Worm (Caenorhabditis elegans) whole organism, young adult: ENCODE data around the gene his-31.
"Not testable (repeated sequence)": the region's sequence is repeated elsewhere in the genome, so short reads cannot be mapped to it uniquely, and the experiment has no call there.

Experiments used
- B0019.2 ChIP-seq: fragments of 200-800 bp; sonication (Bioruptor generic); conservative IDR thresholded peaks from 2 replicates; pipeline ENCODE4 v1.3.6; 2022; ENCODE audit warnings: missing genetic modification reagents, missing genetic modification characterization, missing compliant biosample characterization
- B0035.1 ChIP-seq: sonication (generic microtip); optimal IDR thresholded peaks from 2 replicates; lab custom pipeline; 2016; ENCODE audit warnings: missing genetic modification characterization, mild to moderate bottlenecking, missing compliant biosample characterization, missing genotype, missing genetic modification reagents
- C17E4.6 ChIP-seq: fragments of 200-800 bp; sonication (Bioruptor generic); IDR thresholded peaks from 2 replicates; pipeline ENCODE4 v1.3.6; 2022; ENCODE audit warnings: missing genetic modification reagents, missing genetic modification characterization, missing compliant biosample characterization
- F22D6.2 ChIP-seq: sonication (generic microtip); optimal IDR thresholded peaks from 2 replicates; lab custom pipeline; 2016; ENCODE audit warnings: mild to moderate bottlenecking, missing genetic modification characterization, missing compliant biosample characterization
- F23B12.7 ChIP-seq: sonication (generic microtip); optimal IDR thresholded peaks from 2 replicates; lab custom pipeline; 2017; ENCODE audit warnings: missing genetic modification characterization, mild to moderate bottlenecking, missing compliant biosample characterization, antibody characterized with exemption, moderate library complexity; ENCODE audit not compliant: insufficient read depth
- T07F8.4 ChIP-seq: sonication (generic microtip); optimal IDR thresholded peaks from 2 replicates; lab custom pipeline; 2016; ENCODE audit warnings: mild to moderate bottlenecking, missing genetic modification characterization, moderate library complexity, missing compliant biosample characterization
- Y53G8AR.9 ChIP-seq: fragments of 200-800 bp; sonication (Bioruptor generic); conservative IDR thresholded peaks from 2 replicates; pipeline ENCODE4 v1.3.6; 2022; ENCODE audit warnings: missing genetic modification reagents, missing genetic modification characterization, missing compliant biosample characterization
- Y56A3A.18 ChIP-seq: fragments of 200-800 bp; sonication (Bioruptor generic); IDR thresholded peaks from 2 replicates; pipeline ENCODE4 v1.3.6; 2022; ENCODE audit warnings: missing genetic modification reagents, missing genetic modification characterization, missing compliant biosample characterization
- Y79H2A.3 ChIP-seq: fragments of 200-800 bp; sonication (Bioruptor generic); conservative IDR thresholded peaks from 2 replicates; pipeline ENCODE4 v1.3.6; 2022; ENCODE audit warnings: missing genetic modification reagents, missing genetic modification characterization, missing compliant biosample characterization
- Y95B8A.8 ChIP-seq: fragments of 200-800 bp; sonication (Bioruptor generic); IDR thresholded peaks from 2 replicates; pipeline ENCODE4 v1.3.6; 2022; ENCODE audit warnings: missing genetic modification reagents, missing genetic modification characterization, missing compliant biosample characterization
- atf-7 ChIP-seq: sonication (generic microtip); optimal IDR thresholded peaks from 2 replicates; lab custom pipeline; 2017; ENCODE audit warnings: mild to moderate bottlenecking, missing genetic modification characterization, missing compliant biosample characterization
- attf-3 ChIP-seq: fragments of 200-800 bp; sonication (Bioruptor generic); conservative IDR thresholded peaks from 2 replicates; pipeline ENCODE4 v1.3.6; 2022; ENCODE audit warnings: missing genetic modification reagents, missing genetic modification characterization, missing compliant biosample characterization
- attf-5 ChIP-seq: fragments of 200-800 bp; sonication (Bioruptor generic); optimal IDR thresholded peaks from 2 replicates; lab custom pipeline; 2018; ENCODE audit warnings: mild to moderate bottlenecking, missing genetic modification characterization, missing compliant biosample characterization
- ccch-3 ChIP-seq: fragments of 200-800 bp; sonication (Bioruptor generic); optimal IDR thresholded peaks from 2 replicates; lab custom pipeline; 2018; ENCODE audit warnings: mild to moderate bottlenecking, missing genetic modification characterization, missing compliant biosample characterization
- cebp-2 ChIP-seq: fragments of 200-800 bp; sonication (Bioruptor generic); IDR thresholded peaks from 2 replicates; pipeline ENCODE4 v1.3.6; 2022; ENCODE audit warnings: missing genetic modification characterization, missing compliant biosample characterization
- ceh-40 ChIP-seq: fragments of 200-800 bp; sonication (Bioruptor generic); IDR thresholded peaks from 2 replicates; pipeline ENCODE4 v1.3.6; 2022; ENCODE audit warnings: missing genetic modification characterization, missing compliant biosample characterization
- chd-7 ChIP-seq: sonication (generic microtip); optimal IDR thresholded peaks from 2 replicates; lab custom pipeline; 2016; ENCODE audit warnings: mild to moderate bottlenecking, missing genetic modification characterization, moderate library complexity, missing compliant biosample characterization
- efl-1 ChIP-seq: fragments of 150-350 bp; optimal IDR thresholded peaks from 2 replicates; lab custom pipeline; 2014; ENCODE audit warnings: missing biosample characterization, missing genetic modification reagents, missing genetic modification characterization
- egl-44 ChIP-seq: fragments of 200-800 bp; sonication (Bioruptor generic); IDR thresholded peaks from 2 replicates; pipeline ENCODE4 v1.3.6; 2022; ENCODE audit warnings: missing genetic modification reagents, missing genetic modification characterization, missing compliant biosample characterization
- fkh-3 ChIP-seq: sonication (generic microtip); optimal IDR thresholded peaks from 2 replicates; lab custom pipeline; 2016; ENCODE audit warnings: mild to moderate bottlenecking, missing genetic modification characterization, missing compliant biosample characterization
- him-1 ChIP-seq: sonication (generic microtip); optimal IDR thresholded peaks from 2 replicates; lab custom pipeline; 2016; ENCODE audit warnings: missing genotype, missing genetic modification reagents, missing genetic modification characterization, missing compliant biosample characterization
- hlh-12 ChIP-seq: sonication (generic microtip); optimal IDR thresholded peaks from 2 replicates; lab custom pipeline; 2016; ENCODE audit warnings: missing genetic modification characterization, missing compliant biosample characterization
- hrde-1 ChIP-seq: sonication (generic microtip); optimal IDR thresholded peaks from 2 replicates; lab custom pipeline; 2016; ENCODE audit warnings: missing genetic modification characterization, mild to moderate bottlenecking, missing compliant biosample characterization, moderate library complexity, missing genotype, missing genetic modification reagents, borderline replicate concordance
- hsf-1 ChIP-seq: fragments of 200-800 bp; sonication (Bioruptor generic); IDR thresholded peaks from 2 replicates; pipeline ENCODE4 v1.3.6; 2022; ENCODE audit warnings: missing genetic modification reagents, missing genetic modification characterization, missing compliant biosample characterization
- lin-26 ChIP-seq: fragments of 200-800 bp; sonication (Bioruptor generic); IDR thresholded peaks from 2 replicates; pipeline ENCODE4 v1.3.6; 2022; ENCODE audit warnings: missing genetic modification reagents, missing genetic modification characterization, missing compliant biosample characterization
- mcd-1 ChIP-seq: fragments of 200-800 bp; sonication (Bioruptor generic); IDR thresholded peaks from 2 replicates; pipeline ENCODE4 v1.3.6; 2022; ENCODE audit warnings: missing genetic modification reagents, missing genetic modification characterization, missing compliant biosample characterization
- mel-28 ChIP-seq: sonication (generic microtip); optimal IDR thresholded peaks from 2 replicates; lab custom pipeline; 2016; ENCODE audit warnings: borderline replicate concordance, mild to moderate bottlenecking, missing genetic modification characterization, missing compliant biosample characterization
- nfya-1 ChIP-seq: sonication (generic microtip); optimal IDR thresholded peaks from 2 replicates; lab custom pipeline; 2017; ENCODE audit warnings: antibody characterized with exemption, missing compliant biosample characterization, missing genetic modification characterization, borderline replicate concordance; ENCODE audit not compliant: insufficient read depth
- nhr-80 ChIP-seq: sonication (generic microtip); optimal IDR thresholded peaks from 2 replicates; lab custom pipeline; 2016; ENCODE audit warnings: missing genetic modification characterization, missing compliant biosample characterization
- nhr-90 ChIP-seq: sonication (generic microtip); optimal IDR thresholded peaks from 2 replicates; lab custom pipeline; 2016; ENCODE audit warnings: missing genotype, mild to moderate bottlenecking, missing genetic modification characterization, missing compliant biosample characterization
- rcor-1 ChIP-seq: fragments of 200-800 bp; sonication (Bioruptor generic); IDR thresholded peaks from 2 replicates; pipeline ENCODE4 v1.3.6; 2022; ENCODE audit warnings: missing genetic modification reagents, missing genetic modification characterization, missing compliant biosample characterization
- somi-1 ChIP-seq: fragments of 200-800 bp; sonication (Bioruptor generic); optimal IDR thresholded peaks from 2 replicates; lab custom pipeline; 2018; ENCODE audit warnings: mild to moderate bottlenecking, missing genetic modification characterization, missing compliant biosample characterization
- tbx-9 ChIP-seq: sonication (generic microtip); optimal IDR thresholded peaks from 2 replicates; lab custom pipeline; 2016; ENCODE audit warnings: borderline replicate concordance, missing genetic modification characterization, inconsistent platforms, missing compliant biosample characterization
- xnd-1 ChIP-seq: sonication (generic microtip); optimal IDR thresholded peaks from 2 replicates; lab custom pipeline; 2016; ENCODE audit warnings: missing genotype, missing genetic modification reagents, missing genetic modification characterization, missing compliant biosample characterization
- ztf-18 ChIP-seq: sonication (generic microtip); optimal IDR thresholded peaks from 2 replicates; lab custom pipeline; 2016; ENCODE audit warnings: missing genotype, mild to moderate bottlenecking, missing genetic modification characterization, missing compliant biosample characterization
- ztf-22 ChIP-seq: fragments of 200-800 bp; sonication (Bioruptor generic); optimal IDR thresholded peaks from 2 replicates; lab custom pipeline; 2018; ENCODE audit warnings: mild to moderate bottlenecking, missing genetic modification characterization, moderate library complexity, missing compliant biosample characterization
- ztf-26 ChIP-seq: sonication (generic microtip); optimal IDR thresholded peaks from 2 replicates; lab custom pipeline; 2017; ENCODE audit warnings: missing genetic modification characterization, missing compliant biosample characterization
- ztf-6 ChIP-seq: fragments of 200-800 bp; sonication (Bioruptor generic); IDR thresholded peaks from 2 replicates; pipeline ENCODE4 v1.3.6; 2022; ENCODE audit warnings: missing genetic modification reagents, missing genetic modification characterization, missing compliant biosample characterization

The his-31 gene

ce11 chrIV:8354572-8354971, 20.8 kb upstream of the his-31 start, which contains the start of gene F17E9.3 (continued):
- TF ChIP-seq C17E4.6 = no peak
- TF ChIP-seq, all 124 proteins: peak for 0

- not testable (repeated sequence) for TF ChIP-seq mcd-1 (GFP tag; lab: Robert Waterston, UW); ccch-3 (GFP tag; lab: Kevin White, UChicago); C17E4.6
Measured at ce11 chrIV:8352036-8352435, 18.3 kb upstream of the his-31 start, which contains the start of gene F17E9.16. F17E9.16 (plus strand) TSS chrIV:8352336.

ce11 chrIV:8348073-8348472, 14.3 kb upstream of the his-31 start, which contains the start of gene F17E9.4:
F17E9.4 (plus strand) TSS chrIV:8348373.
- TF ChIP-seq Y56A3A.18 (GFP tag; lab: Robert Waterston, UW) = no peak

DNA sequence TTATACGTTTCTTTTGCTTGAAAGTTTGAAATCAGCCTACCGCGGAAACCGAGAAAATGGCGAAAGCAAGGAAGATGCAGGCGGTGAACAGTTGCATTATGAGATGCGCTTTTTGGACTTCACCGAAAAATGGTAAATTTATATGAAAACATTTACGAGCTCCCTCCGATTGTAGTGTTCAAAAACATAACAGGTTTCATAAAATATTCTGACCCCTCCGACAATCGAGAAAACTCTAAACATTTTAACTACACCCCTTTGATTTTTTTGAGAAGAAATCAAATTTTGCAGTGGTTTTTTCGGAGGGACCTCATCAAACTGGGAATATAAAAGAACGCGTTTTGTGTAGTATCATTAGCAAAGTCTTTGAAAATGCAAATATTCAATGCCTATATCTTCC, 13.3 kb upstream of the his-31 start, which contains the start of the genes F17E9.18 and F17E9.15:
F17E9.18 (minus strand) TSS at position 101 of the 400 bp plus-strand sequence.
F17E9.15 (plus strand) TSS at position 368 of the 400 bp plus-strand sequence.
- TF ChIP-seq nfya-1 (tag; lab: Kevin White, UChicago) (no peak), nhr-80 (tag; lab: Kevin White, UChicago) (no peak), hrde-1 (tag; lab: Kevin White, UChicago) (no peak), B0019.2 (GFP tag; lab: Robert Waterston, UW) (no peak), attf-5 (GFP tag; lab: Kevin White, UChicago) (no peak), him-1 (tag; lab: Kevin White, UChicago) (no peak), ztf-6 (no peak), F23B12.7 (tag; lab: Kevin White, UChicago) (no peak), B0035.1 (tag; lab: Kevin White, UChicago) (no peak), mel-28 (no peak)

DNA sequence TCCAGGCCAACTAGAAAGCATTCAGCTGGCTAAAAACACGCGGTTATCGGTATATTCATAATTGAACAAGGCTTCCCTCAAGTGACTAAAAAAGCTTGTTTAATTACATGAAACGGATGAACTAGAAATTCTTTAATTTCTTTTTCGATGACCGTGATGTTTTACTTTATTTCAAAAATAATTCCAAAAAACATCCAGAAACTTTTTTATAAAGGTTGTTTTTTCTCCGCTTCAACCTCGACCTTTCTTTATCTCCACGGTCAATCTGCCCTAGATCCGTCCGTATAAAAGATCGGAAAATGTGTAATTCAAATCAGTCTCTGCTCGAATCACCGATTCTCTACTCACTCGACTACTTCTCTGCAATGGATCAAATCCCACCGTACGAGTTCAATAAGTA, 11.7 kb upstream of the his-31 start, which contains the start of gene F17E9.5:
F17E9.5 (plus strand) TSS at position 301 of the 400 bp plus-strand sequence.
- no peak for TF ChIP-seq ztf-18 (tag; lab: Kevin White, UChicago)
- no peak for TF ChIP-seq hlh-12 (tag; lab: Kevin White, UChicago)
- no peak for TF ChIP-seq fkh-3 (tag; lab: Kevin White, UChicago)
- no peak for TF ChIP-seq chd-7
- TF ChIP-seq cebp-2 (GFP tag; lab: Robert Waterston, UW) = no peak
- no peak for TF ChIP-seq rcor-1 (GFP tag; lab: Robert Waterston, UW)

DNA sequence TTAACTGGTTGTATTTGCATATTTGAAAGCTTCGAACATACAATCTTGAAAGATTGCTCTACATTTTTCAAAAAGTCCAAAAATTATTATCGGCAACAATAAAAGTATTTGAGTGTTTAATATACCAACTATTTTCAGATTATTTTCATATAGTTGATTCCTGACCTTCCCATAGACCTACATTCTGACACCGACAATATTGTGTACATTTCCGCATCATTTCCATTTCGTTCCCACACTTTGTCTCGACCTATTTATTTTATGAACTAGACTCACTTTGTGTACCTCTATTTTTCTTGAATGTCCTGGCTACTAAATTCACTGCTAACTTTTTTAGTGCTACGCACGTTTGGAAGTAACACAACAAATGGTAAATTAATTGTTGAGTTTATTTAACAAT, 8.6 kb upstream of the his-31 start, which contains the start of gene lgc-5:
lgc-5 (plus strand) TSS at position 301 of the 400 bp plus-strand sequence.
- TF ChIP-seq Y95B8A.8 = no peak
- no peak for TF ChIP-seq lin-26 (GFP tag; lab: Robert Waterston, UW)
- no peak for TF ChIP-seq tbx-9 (tag; lab: Kevin White, UChicago)
- no peak for TF ChIP-seq ztf-22 (GFP tag; lab: Kevin White, UChicago)
- no peak for TF ChIP-seq ceh-40 (GFP tag; lab: Robert Waterston, UW)
- TF ChIP-seq xnd-1 (tag; lab: Kevin White, UChicago) = no peak
- no peak for TF ChIP-seq ztf-26 (tag; lab: Kevin White, UChicago)
- no peak for TF ChIP-seq Y56A3A.18 (GFP tag; lab: Robert Waterston, UW)
- no peak for TF ChIP-seq somi-1
- TF ChIP-seq ztf-18 (tag; lab: Kevin White, UChicago) = no peak
- TF ChIP-seq Y53G8AR.9 (GFP tag; lab: Robert Waterston, UW) = no peak
- no peak for TF ChIP-seq Y79H2A.3 (GFP tag; lab: Robert Waterston, UW)
- TF ChIP-seq F22D6.2 (tag; lab: Kevin White, UChicago) = no peak
- TF ChIP-seq nhr-90 (tag; lab: Kevin White, UChicago) = no peak
- no peak for TF ChIP-seq attf-3 (GFP tag; lab: Robert Waterston, UW)
- no peak for TF ChIP-seq T07F8.4 (tag; lab: Kevin White, UChicago)
- no peak for TF ChIP-seq efl-1 (GFP tag; lab: Kevin White, UChicago)
- TF ChIP-seq egl-44 (GFP tag; lab: Robert Waterston, UW) = no peak
- TF ChIP-seq hsf-1 = no peak
- no peak for TF ChIP-seq atf-7 (tag; lab: Kevin White, UChicago)
